Fruit fly (Drosophila melanogaster): Measurements from ENCODE around the gene rho.

The rho gene

dm6 chr3L:1515820-1516540 lies 52.4 kb downstream of the rho start (continued):
- TF ChIP-seq Awh (GFP tag; IDR thresholded peaks at IDR 0.05) (peak; percentile 40; the same call in 1 of the 2 replicates), Lhr (GFP tag; optimal IDR thresholded peaks at IDR 0.05) (peak; percentile 58), Sox102F (GFP tag; optimal IDR thresholded peaks at IDR 0.05) (peak; percentile 80), CG17328 (GFP tag; IDR thresholded peaks at IDR 0.05) (peak; percentile 74), tin (GFP tag; optimal IDR thresholded peaks at IDR 0.05) (peak; percentile 78), NfI (GFP tag; optimal IDR thresholded peaks at IDR 0.05) (peak; percentile 68), cad (GFP tag; optimal IDR thresholded peaks at IDR 0.05) (no peak), jigr1 (GFP tag; IDR thresholded peaks at IDR 0.05) (0 out of 3 replicates have a peak, but pooled peaks have one; percentile 37), CG34376 (GFP tag; optimal IDR thresholded peaks at IDR 0.05) (no peak), CG3163 (GFP tag; optimal IDR thresholded peaks at IDR 0.05) (peak; percentile 25), CG7928 (GFP tag; optimal IDR thresholded peaks at IDR 0.05) (no peak), Hand (GFP tag; optimal IDR thresholded peaks at IDR 0.05) (no peak), CG14441 (GFP tag; IDR thresholded peaks at IDR 0.05) (no peak; the same call in 1 of the 2 replicates), chn (GFP tag; optimal IDR thresholded peaks at IDR 0.05) (peak; percentile 65), Blimp-1 (GFP tag; optimal IDR thresholded peaks at IDR 0.05) (peak; percentile 78), CG8290 (GFP tag; optimal IDR thresholded peaks at IDR 0.05) (peak; percentile 33), CG8290 (tag; optimal IDR thresholded peaks at IDR 0.05) (peak; percentile 36 to 40), row (GFP tag; IDR thresholded peaks at IDR 0.05) (peak; percentile 78), CG3995 (GFP tag; optimal IDR thresholded peaks at IDR 0.05) (peak; percentile 43), HmgZ (tag; optimal IDR thresholded peaks at IDR 0.05) (peak; percentile 62), odd (GFP tag; optimal IDR thresholded peaks at IDR 0.05) (peak; percentile 62), CG14860 (GFP tag; IDR thresholded peaks at IDR 0.05; ENCODE audit: partially characterized antibody) (no peak), CG2712 (tag; optimal IDR thresholded peaks at IDR 0.05) (peak; percentile 85), lilli (GFP tag; optimal IDR thresholded peaks at IDR 0.05) (peak; percentile 79), CG2889 (GFP tag; IDR thresholded peaks at IDR 0.05) (no peak), Ets65A (GFP tag) (peak; percentile 95), CG10431 (GFP tag; optimal IDR thresholded peaks at IDR 0.05) (peak; percentile 60), grau (tag; optimal IDR thresholded peaks at IDR 0.05) (peak; percentile 99), ttk (GFP tag; IDR thresholded peaks at IDR 0.05) (peak; percentile 53), dmrt99B (tag; optimal IDR thresholded peaks at IDR 0.05) (peak; percentile 84), hth (optimal IDR thresholded peaks at IDR 0.05) (no peak), Atf6 (GFP tag; IDR thresholded peaks at IDR 0.05) (0 out of 2 replicates have a peak, but pooled peaks have one; percentile 24), Rx (GFP tag; IDR thresholded peaks at IDR 0.05) (peak; percentile 39; the same call in 1 of the 2 replicates), Dbx (GFP tag; IDR thresholded peaks at IDR 0.05) (no peak), usp (GFP tag; optimal IDR thresholded peaks at IDR 0.05) (no peak), cg (GFP tag; optimal IDR thresholded peaks at IDR 0.05) (no peak), CG15479 (GFP tag; optimal IDR thresholded peaks at IDR 0.05) (no peak), Doc2 (GFP tag; IDR thresholded peaks at IDR 0.05) (no peak), nerfin-2 (GFP tag; IDR thresholded peaks at IDR 0.05; ENCODE audit: partially characterized antibody) (no peak), hb (GFP tag; IDR thresholded peaks at IDR 0.05; ENCODE audit: partially characterized antibody) (no peak), CG13296 (GFP tag; optimal IDR thresholded peaks at IDR 0.05) (peak; percentile 11), al (GFP tag; IDR thresholded peaks at IDR 0.05) (no peak), ash1 (GFP tag; optimal IDR thresholded peaks at IDR 0.05) (no peak), MBD-R2 (GFP tag; IDR thresholded peaks at IDR 0.05) (no peak), Usf (GFP tag; optimal IDR thresholded peaks at IDR 0.05) (peak; percentile 58), E2f2 (GFP tag; IDR thresholded peaks at IDR 0.05) (peak; percentile 35; the same call in 1 of the 2 replicates), CG12391 (tag; optimal IDR thresholded peaks at IDR 0.05) (peak; percentile 75), CG18262 (tag; optimal IDR thresholded peaks at IDR 0.05) (peak; percentile 86), ab (GFP tag; optimal IDR thresholded peaks at IDR 0.05) (no peak), CG30431 (GFP tag; optimal IDR thresholded peaks at IDR 0.05) (peak; percentile 64), wor (GFP tag; IDR thresholded peaks at IDR 0.05) (peak; percentile 76)
